Worm (Caenorhabditis elegans) whole organism, L1 larva: Measurements from ENCODE around the gene T05A12.3.
A peak's percentile ranks its signal among the peaks of the same experiment; 100 is the strongest.

Source experiments
- C04F5.9 ChIP-seq: sonication (generic microtip); optimal IDR thresholded peaks from 2 replicates; lab custom pipeline; 2016; ENCODE audit warnings: missing genetic modification characterization, missing compliant biosample characterization
- F16B12.6 ChIP-seq: fragments of 150-350 bp; optimal IDR thresholded peaks from 2 replicates; lab custom pipeline; 2014; ENCODE audit warnings: missing biosample characterization, missing genetic modification characterization
- aha-1 ChIP-seq: fragments of 150-350 bp; optimal IDR thresholded peaks from 2 replicates; lab custom pipeline; 2014; ENCODE audit warnings: missing biosample characterization, missing genetic modification characterization
- alr-1 ChIP-seq: fragments of 200-800 bp; sonication (Bioruptor generic); optimal IDR thresholded peaks from 2 replicates; lab custom pipeline; 2018; ENCODE audit warnings: borderline replicate concordance, mild to moderate bottlenecking, missing genetic modification characterization, missing compliant biosample characterization
- aly-2 ChIP-seq: fragments of 150-350 bp; optimal IDR thresholded peaks from 2 replicates; lab custom pipeline; 2014; ENCODE audit warnings: missing biosample characterization, missing genetic modification characterization
- blmp-1 ChIP-seq: fragments of 150-350 bp; optimal IDR thresholded peaks from 2 replicates; lab custom pipeline; 2014; ENCODE audit warnings: missing biosample characterization, missing genetic modification characterization
- ceh-63 ChIP-seq: fragments of 200-800 bp; sonication (Bioruptor generic); optimal IDR thresholded peaks from 2 replicates; lab custom pipeline; 2018; ENCODE audit warnings: mild to moderate bottlenecking, missing genetic modification characterization, missing compliant biosample characterization
- ceh-82 ChIP-seq, 3 experiments: fragments of 150-350 bp in 1 of 3; sonication (generic microtip) in 2 of 3; optimal IDR thresholded peaks; 2 replicates each; lab custom pipeline; 2014 to 2017; ENCODE audit warnings: missing biosample characterization in 3 of 3, missing genetic modification characterization in 3 of 3
- ceh-90 ChIP-seq: sonication (generic microtip); optimal IDR thresholded peaks from 2 replicates; lab custom pipeline; 2016; ENCODE audit warnings: missing genetic modification characterization, missing compliant biosample characterization
- dpl-1 ChIP-seq, 3 experiments: fragments of 150-350 bp in 2 of 3; sonication (generic microtip) in 1 of 3; optimal IDR thresholded peaks; 2 replicates each; lab custom pipeline; 2014 to 2017; ENCODE audit warnings: missing biosample characterization in 3 of 3, missing genetic modification characterization in 3 of 3, missing genetic modification reagents in 3 of 3
- dsc-1 ChIP-seq: sonication (generic microtip); optimal IDR thresholded peaks from 2 replicates; lab custom pipeline; 2016; ENCODE audit warnings: mild to moderate bottlenecking, missing genetic modification characterization, missing compliant biosample characterization
- efl-3 ChIP-seq: fragments of 200-800 bp; sonication (Bioruptor generic); optimal IDR thresholded peaks from 2 replicates; lab custom pipeline; 2018; ENCODE audit warnings: mild to moderate bottlenecking, missing genetic modification characterization, missing compliant biosample characterization
- egl-13 ChIP-seq: sonication (generic microtip); optimal IDR thresholded peaks from 2 replicates; lab custom pipeline; 2016; ENCODE audit warnings: missing genotype, missing genetic modification reagents, missing genetic modification characterization, missing compliant biosample characterization
- elt-3 ChIP-seq, 6 experiments: fragments of 150-350 bp in 1 of 6; sonication (generic microtip); optimal IDR thresholded peaks; 2 replicates each; lab custom pipeline; 2017 to 2018; ENCODE audit warnings: missing biosample characterization in 6 of 6, missing genetic modification characterization in 6 of 6, inconsistent platforms in 1 of 6
- fkh-4 ChIP-seq: sonication (generic microtip); optimal IDR thresholded peaks from 2 replicates; lab custom pipeline; 2016; ENCODE audit warnings: missing compliant biosample characterization, missing genetic modification characterization, borderline replicate concordance
- fos-1 ChIP-seq: fragments of 150-350 bp; optimal IDR thresholded peaks from 2 replicates; lab custom pipeline; 2014; ENCODE audit warnings: missing biosample characterization, missing genetic modification characterization
- grh-1 ChIP-seq: fragments of 200-800 bp; sonication (Bioruptor generic); IDR thresholded peaks from 2 replicates; pipeline ENCODE4 v1.3.6; 2022; ENCODE audit warnings: missing genetic modification reagents, missing genetic modification characterization, missing compliant biosample characterization
- hlh-17 ChIP-seq: fragments of 200-800 bp; sonication (Bioruptor generic); optimal IDR thresholded peaks from 2 replicates; lab custom pipeline; 2018; ENCODE audit warnings: missing genetic modification characterization, mild to moderate bottlenecking, missing compliant biosample characterization, moderate library complexity, borderline replicate concordance
- hlh-4 ChIP-seq: sonication (generic microtip); optimal IDR thresholded peaks from 2 replicates; lab custom pipeline; 2016; ENCODE audit warnings: mild to moderate bottlenecking, missing genetic modification characterization, missing compliant biosample characterization
- hpl-2 ChIP-seq: fragments of 150-350 bp; optimal IDR thresholded peaks from 2 replicates; lab custom pipeline; 2014; ENCODE audit warnings: missing biosample characterization, missing genetic modification reagents, missing genetic modification characterization
- isw-1 ChIP-seq: fragments of 200-800 bp; sonication (Bioruptor generic); IDR thresholded peaks from 2 replicates; pipeline ENCODE4 v1.3.6; 2022; ENCODE audit warnings: missing genetic modification characterization, missing compliant biosample characterization
- jun-1 ChIP-seq: fragments of 150-350 bp; optimal IDR thresholded peaks from 2 replicates; lab custom pipeline; 2014; ENCODE audit warnings: missing biosample characterization, missing genetic modification reagents, missing genetic modification characterization
- lin-13 ChIP-seq: fragments of 150-350 bp; optimal IDR thresholded peaks from 2 replicates; lab custom pipeline; 2014; ENCODE audit warnings: missing biosample characterization, missing genetic modification reagents, missing genetic modification characterization
- lin-14 ChIP-seq: fragments of 200-800 bp; sonication (Bioruptor generic); optimal IDR thresholded peaks from 2 replicates; lab custom pipeline; 2018; ENCODE audit warnings: mild to moderate bottlenecking, missing genetic modification characterization, moderate library complexity, missing compliant biosample characterization
- lin-15B ChIP-seq: fragments of 150-350 bp; sonication (generic microtip); optimal IDR thresholded peaks from 3 replicates; lab custom pipeline; 2014; ENCODE audit warnings: missing biosample characterization, missing genetic modification characterization
- lin-35 ChIP-seq, 2 experiments: fragments of 150-350 bp; optimal IDR thresholded peaks; 2 replicates each; lab custom pipeline; 2014; ENCODE audit warnings: missing biosample characterization in 2 of 2, missing genetic modification characterization in 2 of 2, missing genetic modification reagents in 2 of 2
- lin-39 ChIP-seq: fragments of 150-350 bp; optimal IDR thresholded peaks from 2 replicates; lab custom pipeline; 2014; ENCODE audit warnings: missing biosample characterization, missing genetic modification reagents, missing genetic modification characterization
- lir-3 ChIP-seq: sonication (generic microtip); optimal IDR thresholded peaks from 2 replicates; lab custom pipeline; 2016; ENCODE audit warnings: mild to moderate bottlenecking, missing genetic modification characterization, moderate library complexity, missing compliant biosample characterization; ENCODE audit not compliant: poor library complexity
- mef-2 ChIP-seq: fragments of 150-350 bp; optimal IDR thresholded peaks from 2 replicates; lab custom pipeline; 2014; ENCODE audit warnings: missing biosample characterization, missing genetic modification characterization
- mep-1 ChIP-seq: fragments of 150-350 bp; optimal IDR thresholded peaks from 2 replicates; lab custom pipeline; 2014; ENCODE audit warnings: missing biosample characterization, missing genetic modification characterization
- nhr-12 ChIP-seq: sonication (generic microtip); optimal IDR thresholded peaks from 2 replicates; lab custom pipeline; 2017; ENCODE audit warnings: missing biosample characterization, missing genetic modification characterization
- nhr-19 ChIP-seq: fragments of 200-800 bp; sonication (Bioruptor generic); conservative IDR thresholded peaks from 2 replicates; pipeline ENCODE4 v1.3.6; 2022; ENCODE audit warnings: missing genetic modification characterization, missing compliant biosample characterization
- nhr-28 ChIP-seq: fragments of 150-350 bp; optimal IDR thresholded peaks from 2 replicates; lab custom pipeline; 2014; ENCODE audit warnings: missing biosample characterization, missing genetic modification characterization
- nhr-47 ChIP-seq: sonication (generic microtip); optimal IDR thresholded peaks from 2 replicates; lab custom pipeline; 2016; ENCODE audit warnings: mild to moderate bottlenecking, missing genetic modification characterization, moderate library complexity, missing compliant biosample characterization
- nhr-77 ChIP-seq: fragments of 150-350 bp; optimal IDR thresholded peaks from 2 replicates; lab custom pipeline; 2014; ENCODE audit warnings: missing biosample characterization, missing genetic modification characterization
- nhr-84 ChIP-seq: sonication (generic microtip); optimal IDR thresholded peaks from 2 replicates; lab custom pipeline; 2017; ENCODE audit warnings: missing biosample characterization, missing genetic modification characterization
- nhr-85 ChIP-seq: sonication (generic microtip); peaks from one replicate; lab custom pipeline; 2016; ENCODE audit warnings: missing genetic modification characterization, inconsistent platforms, missing compliant biosample characterization
- nhr-90 ChIP-seq: sonication (generic microtip); optimal IDR thresholded peaks from 2 replicates; lab custom pipeline; 2016; ENCODE audit warnings: mild to moderate bottlenecking, missing genetic modification characterization, missing compliant biosample characterization; ENCODE audit not compliant: poor library complexity
- pax-3 ChIP-seq: fragments of 200-800 bp; sonication (Bioruptor generic); optimal IDR thresholded peaks from 2 replicates; lab custom pipeline; 2018; ENCODE audit warnings: mild to moderate bottlenecking, missing genetic modification characterization, moderate library complexity, missing compliant biosample characterization
- pqm-1 ChIP-seq: sonication (generic microtip); optimal IDR thresholded peaks from 3 replicates; lab custom pipeline; 2017; ENCODE audit warnings: missing biosample characterization, missing genetic modification characterization
- rnt-1 ChIP-seq: sonication (generic microtip); optimal IDR thresholded peaks from 2 replicates; lab custom pipeline; 2016; ENCODE audit warnings: mild to moderate bottlenecking, missing genetic modification characterization, moderate library complexity, missing compliant biosample characterization
- skn-1 ChIP-seq: fragments of 150-350 bp; optimal IDR thresholded peaks from 2 replicates; lab custom pipeline; 2014; ENCODE audit warnings: missing biosample characterization, missing genetic modification characterization
- snpc-4 ChIP-seq: fragments of 150-350 bp; optimal IDR thresholded peaks from 2 replicates; lab custom pipeline; 2014; ENCODE audit warnings: missing biosample characterization, missing genetic modification characterization
- sup-37 ChIP-seq: fragments of 200-800 bp; sonication (Bioruptor generic); optimal IDR thresholded peaks from 2 replicates; lab custom pipeline; 2018; ENCODE audit warnings: mild to moderate bottlenecking, missing genetic modification characterization, missing compliant biosample characterization
- swsn-7 ChIP-seq: sonication (generic microtip); optimal IDR thresholded peaks from 2 replicates; lab custom pipeline; 2016; ENCODE audit warnings: missing genetic modification characterization, missing compliant biosample characterization
- tlp-1 ChIP-seq: fragments of 150-350 bp; optimal IDR thresholded peaks from 2 replicates; lab custom pipeline; 2014; ENCODE audit warnings: missing biosample characterization, missing genetic modification characterization
- unc-130 ChIP-seq: fragments of 150-350 bp; optimal IDR thresholded peaks from 2 replicates; lab custom pipeline; 2017; ENCODE audit warnings: missing biosample characterization, missing genetic modification characterization, inconsistent platforms
- unc-30 ChIP-seq: sonication (generic microtip); optimal IDR thresholded peaks from 2 replicates; lab custom pipeline; 2017; ENCODE audit warnings: missing biosample characterization, missing genetic modification characterization
- unc-62 ChIP-seq: fragments of 150-350 bp; optimal IDR thresholded peaks from 2 replicates; lab custom pipeline; 2014; ENCODE audit warnings: missing biosample characterization, missing genetic modification reagents, missing genetic modification characterization
- unc-86 ChIP-seq: sonication (generic microtip); optimal IDR thresholded peaks from 2 replicates; lab custom pipeline; 2016; ENCODE audit warnings: missing genetic modification characterization, missing compliant biosample characterization
- unc-98 ChIP-seq: fragments of 200-800 bp; sonication (Bioruptor generic); IDR thresholded peaks from 2 replicates; pipeline ENCODE4 v1.3.6; 2022; ENCODE audit warnings: missing genetic modification characterization, missing compliant biosample characterization
- zip-4 ChIP-seq: fragments of 200-800 bp; sonication (Bioruptor generic); optimal IDR thresholded peaks from 2 replicates; lab custom pipeline; 2018; ENCODE audit warnings: mild to moderate bottlenecking, missing genetic modification characterization, moderate library complexity, missing compliant biosample characterization
- ztf-4 ChIP-seq: fragments of 150-350 bp; optimal IDR thresholded peaks from 2 replicates; lab custom pipeline; 2014; ENCODE audit warnings: missing biosample characterization, missing genetic modification characterization

The T05A12.3 gene

ce11 chrIV:6887601-6888099, at the start of gene T05A12.3, which contains the start of gene T05A12.4:
TSS of gene T05A12.3 (minus strand) at chrIV:6887651.
TSS of gene T05A12.4 (plus strand) at chrIV:6887948.
- peak; percentile 55 for TF ChIP-seq jun-1 (tag; lab: Kevin White, UChicago)
- TF ChIP-seq snpc-4 (tag; lab: Kevin White, UChicago), result no peak
- no peak for TF ChIP-seq fos-1
- TF ChIP-seq egl-13, result no peak
- TF ChIP-seq lin-15B (tag; lab: Kevin White, UChicago), result no peak
- no peak for TF ChIP-seq C04F5.9
- TF ChIP-seq hlh-4 (tag; lab: Kevin White, UChicago), result no peak
- TF ChIP-seq lin-14, result no peak
- TF ChIP-seq skn-1 (tag; lab: Kevin White, UChicago), result peak; percentile 28
- no peak for TF ChIP-seq nhr-28 (tag; lab: Kevin White, UChicago)
- no peak for TF ChIP-seq lin-13
- no peak for TF ChIP-seq nhr-84 (tag; lab: Kevin White, UChicago)
- TF ChIP-seq unc-86, result no peak
- no peak for TF ChIP-seq F16B12.6
- peak; percentile 12 for TF ChIP-seq swsn-7 (tag; lab: Kevin White, UChicago)
- no peak for TF ChIP-seq efl-3 (GFP tag; lab: Kevin White, UChicago)
- TF ChIP-seq rnt-1 (tag; lab: Kevin White, UChicago), result peak; percentile 76
- TF ChIP-seq ceh-63 (GFP tag; lab: Kevin White, UChicago), result no peak
- TF ChIP-seq nhr-85 (tag; lab: Kevin White, UChicago), result no peak
- TF ChIP-seq alr-1 (tag; lab: Kevin White, UChicago), result no peak
- TF ChIP-seq nhr-19 (GFP tag; lab: Robert Waterston, UW), result no peak
- TF ChIP-seq lin-35 (GFP tag; optimal IDR thresholded peaks at IDR 0.05; lab: Kevin White, UChicago), result peak in 1 of 2 experiments; percentile 41
- no peak for TF ChIP-seq nhr-90 (tag; lab: Kevin White, UChicago)
- TF ChIP-seq mef-2 (tag; lab: Kevin White, UChicago), result no peak
- TF ChIP-seq aha-1 (tag; lab: Kevin White, UChicago), result no peak
- TF ChIP-seq blmp-1 (tag; lab: Kevin White, UChicago), result peak; percentile 34
- peak in 2 of 3 experiments; percentile 1 to 34 for TF ChIP-seq ceh-82 (tag; optimal IDR thresholded peaks at IDR 0.05; lab: Kevin White, UChicago)
- no peak for TF ChIP-seq pqm-1 (tag; lab: Kevin White, UChicago)
- TF ChIP-seq zip-4 (GFP tag; lab: Kevin White, UChicago), result no peak
- TF ChIP-seq lir-3, result no peak
- peak; percentile 13 for TF ChIP-seq isw-1 (GFP tag; lab: Robert Waterston, UW)
- peak in 2 of 3 experiments; percentile 38 to 40 for TF ChIP-seq dpl-1 (GFP tag; optimal IDR thresholded peaks at IDR 0.05; lab: Kevin White, UChicago)
- TF ChIP-seq tlp-1 (tag; lab: Kevin White, UChicago), result no peak
- TF ChIP-seq aly-2, result no peak
- TF ChIP-seq lin-39 (tag; lab: Kevin White, UChicago), result no peak
- TF ChIP-seq hpl-2 (GFP tag; lab: Kevin White, UChicago), result no peak
- peak; percentile 15; the same call in 1 of the 2 replicates for TF ChIP-seq grh-1 (GFP tag; lab: Robert Waterston, UW)
- TF ChIP-seq fkh-4, result no peak
- TF ChIP-seq mep-1 (tag; lab: Kevin White, UChicago), result no peak
- no peak for TF ChIP-seq nhr-77 (tag; lab: Kevin White, UChicago)
- no peak for TF ChIP-seq pax-3 (tag; lab: Kevin White, UChicago)
- TF ChIP-seq elt-3 (tag; optimal IDR thresholded peaks at IDR 0.05; lab: Kevin White, UChicago), result no peak
- TF ChIP-seq ceh-90 (tag; lab: Kevin White, UChicago), result no peak
- no peak for TF ChIP-seq ztf-4 (tag; lab: Kevin White, UChicago)
- no peak for TF ChIP-seq unc-130 (tag; lab: Kevin White, UChicago)
- TF ChIP-seq hlh-17 (GFP tag; lab: Kevin White, UChicago), result no peak
- no peak for TF ChIP-seq nhr-12
- TF ChIP-seq nhr-47 (tag; lab: Kevin White, UChicago), result no peak
- no peak for TF ChIP-seq unc-62 (GFP tag; lab: Kevin White, UChicago)
- TF ChIP-seq unc-30 (tag; lab: Kevin White, UChicago), result no peak
- no peak for TF ChIP-seq unc-98
- TF ChIP-seq dsc-1 (tag; lab: Kevin White, UChicago), result no peak
- no peak for TF ChIP-seq sup-37 (GFP tag; lab: Kevin White, UChicago)
